Worm (Caenorhabditis elegans): ENCODE data around the gene R12B2.7.
A peak's percentile ranks its signal among the peaks of the same experiment; 100 is the strongest.

Gene R12B2.7

DNA sequence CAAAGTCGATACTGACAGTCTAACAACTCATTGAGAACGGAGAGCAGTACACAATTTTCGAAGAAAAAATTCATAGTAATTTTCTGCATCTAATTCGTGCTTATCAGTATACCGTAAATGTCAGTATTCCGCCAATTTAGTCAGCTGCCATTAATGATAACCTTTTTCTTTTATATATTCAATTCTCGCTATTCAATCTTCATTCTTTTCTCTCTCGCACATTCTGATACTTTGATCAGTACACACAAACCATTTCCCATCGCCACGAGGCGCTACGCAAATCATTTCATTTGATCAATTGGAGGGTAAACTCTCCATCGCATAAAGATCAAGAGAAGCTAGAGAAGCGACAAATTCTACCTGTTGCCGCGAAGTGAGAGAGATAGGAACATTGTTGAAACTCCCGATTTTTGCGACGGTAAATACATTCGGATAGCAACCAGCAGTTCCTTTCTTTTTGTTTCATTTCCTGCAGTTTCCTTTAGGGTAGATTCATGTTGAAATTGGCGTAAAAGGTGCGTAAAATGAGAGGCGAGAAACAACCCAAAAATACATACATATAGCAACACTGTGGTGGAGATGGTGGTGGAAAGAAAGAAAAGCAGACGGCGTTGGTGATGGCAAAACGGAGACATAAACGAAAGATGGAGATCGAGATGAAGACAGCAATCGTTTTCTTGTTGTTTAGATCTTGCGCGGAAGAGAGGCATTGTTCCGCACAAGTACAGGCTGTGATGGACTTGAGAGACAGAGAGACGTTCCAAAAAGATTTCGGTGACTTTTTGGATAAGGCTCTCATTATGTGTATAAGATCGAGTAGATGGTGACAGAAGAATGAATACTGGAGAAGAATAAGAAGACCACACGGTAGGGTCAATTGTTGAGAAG lies 23.6 kb downstream of the R12B2.7 start (continued):
- peak; percentile 18 for TF ChIP-seq nhr-47 (tag; optimal IDR thresholded peaks at IDR 0.05)
- TF ChIP-seq hlh-17 (GFP tag; optimal IDR thresholded peaks at IDR 0.05; ENCODE audit: borderline replicate concordance), result no peak
- peak in 1 of 2 experiments; percentile 61 for TF ChIP-seq lin-35 (GFP tag; optimal IDR thresholded peaks at IDR 0.05)
- no peak for TF ChIP-seq sox-4 (tag; optimal IDR thresholded peaks at IDR 0.05)
- TF ChIP-seq mef-2 (tag; optimal IDR thresholded peaks at IDR 0.05), result no peak
- TF ChIP-seq unc-86 (tag; optimal IDR thresholded peaks at IDR 0.05), result no peak
- TF ChIP-seq nhr-20 (tag; optimal IDR thresholded peaks at IDR 0.05), result peak; percentile 71
- peak; percentile 66 for TF ChIP-seq nhr-77 (tag; optimal IDR thresholded peaks at IDR 0.05)
- no peak for TF ChIP-seq hpl-2 (GFP tag; optimal IDR thresholded peaks at IDR 0.05)
- TF ChIP-seq pag-3 (tag; optimal IDR thresholded peaks at IDR 0.05; ENCODE audit: borderline replicate concordance, insufficient read depth), result no peak

DNA sequence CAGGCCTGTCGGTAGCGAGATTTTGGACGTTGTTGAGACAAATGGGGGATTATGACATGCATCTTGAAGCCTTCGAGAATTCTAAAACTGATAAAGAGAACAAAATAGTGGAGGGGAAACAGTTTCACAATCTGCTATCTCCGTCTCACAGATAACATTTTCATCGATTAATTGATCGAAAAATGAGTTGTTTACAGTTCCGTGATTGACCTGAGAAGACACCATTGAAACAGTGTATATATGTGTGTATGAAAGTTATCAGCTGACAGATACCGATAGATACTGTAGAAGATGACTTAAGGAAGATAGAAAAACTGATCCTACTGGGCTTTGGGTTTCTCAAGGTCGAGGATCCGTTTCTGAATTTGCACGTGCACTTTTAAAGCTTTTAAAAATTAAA lies 24.3 kb downstream of the R12B2.7 start:
- no peak for TF ChIP-seq fkh-8 (tag; optimal IDR thresholded peaks at IDR 0.05)
- peak; percentile 28 for TF ChIP-seq mep-1 (tag; optimal IDR thresholded peaks at IDR 0.05)
- peak in 3 of 6 experiments; percentile 5 to 85 (median 78) for TF ChIP-seq elt-3 (tag; optimal IDR thresholded peaks at IDR 0.05)
- peak; percentile 75 for TF ChIP-seq elt-2 (tag; optimal IDR thresholded peaks at IDR 0.05)
- TF ChIP-seq lir-3 (tag; optimal IDR thresholded peaks at IDR 0.05; ENCODE audit: poor library complexity), result no peak
- no peak for TF ChIP-seq sptf-1 (tag; optimal IDR thresholded peaks at IDR 0.05)
- TF ChIP-seq lin-15B (tag; optimal IDR thresholded peaks at IDR 0.05), result no peak
- TF ChIP-seq ceh-82 (tag; optimal IDR thresholded peaks at IDR 0.05), result no peak
- TF ChIP-seq ces-1 (GFP tag; optimal IDR thresholded peaks at IDR 0.05), result no peak
- TF ChIP-seq dpl-1 (GFP tag; optimal IDR thresholded peaks at IDR 0.05), result peak in 1 of 3 experiments; percentile 7
- no peak for TF ChIP-seq C34B4.2 (tag; optimal IDR thresholded peaks at IDR 0.05)
- TF ChIP-seq lsy-2 (tag; optimal IDR thresholded peaks at IDR 0.05), result peak; percentile 21 to 49
- no peak for TF ChIP-seq aha-1 (tag; optimal IDR thresholded peaks at IDR 0.05)
- TF ChIP-seq jun-1 (tag; optimal IDR thresholded peaks at IDR 0.05), result no peak
- TF ChIP-seq nhr-237 (tag; optimal IDR thresholded peaks at IDR 0.05), result no peak
- TF ChIP-seq nhr-20 (tag; optimal IDR thresholded peaks at IDR 0.05), result peak; percentile 35
- peak; percentile 59 for TF ChIP-seq nhr-71 (tag; optimal IDR thresholded peaks at IDR 0.05)
- TF ChIP-seq pax-3 (tag; optimal IDR thresholded peaks at IDR 0.05), result no peak
- peak; percentile 53 for TF ChIP-seq nhr-90 (tag; optimal IDR thresholded peaks at IDR 0.05; ENCODE audit: poor library complexity)
- TF ChIP-seq snu-23 (GFP tag; optimal IDR thresholded peaks at IDR 0.05), result peak; percentile 9
- no peak for TF ChIP-seq ceh-63 (GFP tag; optimal IDR thresholded peaks at IDR 0.05)
- no peak for TF ChIP-seq lin-39 (tag; optimal IDR thresholded peaks at IDR 0.05)
- TF ChIP-seq lin-13 (GFP tag; optimal IDR thresholded peaks at IDR 0.05), result no peak
- peak in 1 of 2 experiments; percentile 41 for TF ChIP-seq lin-35 (GFP tag; optimal IDR thresholded peaks at IDR 0.05)
- no peak for TF ChIP-seq unc-86 (tag; optimal IDR thresholded peaks at IDR 0.05)
- TF ChIP-seq grh-1 (GFP tag; IDR thresholded peaks at IDR 0.05), result no peak
- no peak for TF ChIP-seq dsc-1 (tag; optimal IDR thresholded peaks at IDR 0.05)
- TF ChIP-seq unc-30 (tag; optimal IDR thresholded peaks at IDR 0.05), result no peak
- TF ChIP-seq hlh-17 (GFP tag; optimal IDR thresholded peaks at IDR 0.05; ENCODE audit: borderline replicate concordance), result no peak
- TF ChIP-seq lin-14 (GFP tag; optimal IDR thresholded peaks at IDR 0.05), result peak; percentile 25
- TF ChIP-seq ama-1 (optimal IDR thresholded peaks at IDR 0.05), result no peak
- TF ChIP-seq efl-1 (optimal IDR thresholded peaks at IDR 0.05), result no peak
- TF ChIP-seq efl-1 (GFP tag; optimal IDR thresholded peaks at IDR 0.05 in 1 of 2), result no peak
- peak; percentile 21 for TF ChIP-seq tbx-2 (tag; optimal IDR thresholded peaks at IDR 0.05)
- peak; percentile 24 for TF ChIP-seq hpl-2 (GFP tag; optimal IDR thresholded peaks at IDR 0.05)
- TF ChIP-seq nhr-85 (tag), result peak; percentile 72
- TF ChIP-seq zip-4 (GFP tag; optimal IDR thresholded peaks at IDR 0.05), result no peak
- no peak for TF ChIP-seq egl-13 (tag; optimal IDR thresholded peaks at IDR 0.05)
- no peak for TF ChIP-seq unc-98 (GFP tag; IDR thresholded peaks at IDR 0.05)
- TF ChIP-seq mab-9 (GFP tag; IDR thresholded peaks at IDR 0.05), result no peak
- no peak for TF ChIP-seq skn-1 (tag; optimal IDR thresholded peaks at IDR 0.05)
- no peak for TF ChIP-seq nhr-19 (GFP tag; conservative IDR thresholded peaks at IDR 0.05)
- TF ChIP-seq ztf-11 (tag; optimal IDR thresholded peaks at IDR 0.05), result no peak

Measured in whole organism, L1 larva.